Worm (Caenorhabditis elegans): ENCODE measurements around the gene hmg-12.

The hmg-12 gene

ce11 chrII:11887724-11888123 lies 28.6 kb upstream of the hmg-12 start:
- TF ChIP-seq Y53G8AR.9 (GFP tag; conservative IDR thresholded peaks at IDR 0.05) = no peak

ce11 chrII:11888150-11888549 lies 28.2 kb upstream of the hmg-12 start:
- no peak for TF ChIP-seq xnd-1 (tag; optimal IDR thresholded peaks at IDR 0.05)
- TF ChIP-seq Y53G8AR.9 (GFP tag; conservative IDR thresholded peaks at IDR 0.05) = no peak
- TF ChIP-seq madf-6 (GFP tag; IDR thresholded peaks at IDR 0.05) = no peak
- TF ChIP-seq ccch-3 (GFP tag; optimal IDR thresholded peaks at IDR 0.05) = no peak
- TF ChIP-seq D2030.7 (GFP tag; IDR thresholded peaks at IDR 0.05) = no peak
- no peak for TF ChIP-seq rcor-1 (GFP tag; IDR thresholded peaks at IDR 0.05)
- TF ChIP-seq chd-7 (tag; optimal IDR thresholded peaks at IDR 0.05) = no peak

ce11 chrII:11889420-11890075 lies 26.8 kb upstream of the hmg-12 start:
- no peak for TF ChIP-seq Y95B8A.8 (GFP tag; IDR thresholded peaks at IDR 0.05)
- TF ChIP-seq lir-1 (GFP tag; conservative IDR thresholded peaks at IDR 0.05) = no peak
- no peak for TF ChIP-seq F57C9.4 (tag; optimal IDR thresholded peaks at IDR 0.05)
- no peak for TF ChIP-seq lag-1 (GFP tag; IDR thresholded peaks at IDR 0.05)
- TF ChIP-seq ceh-40 (GFP tag; IDR thresholded peaks at IDR 0.05) = no peak
- no peak for TF ChIP-seq somi-1 (GFP tag; optimal IDR thresholded peaks at IDR 0.05)
- peak; percentile 65 for TF ChIP-seq lin-26 (GFP tag; IDR thresholded peaks at IDR 0.05)
- TF ChIP-seq snpc-3.4 (tag; optimal IDR thresholded peaks at IDR 0.05) = no peak
- no peak for TF ChIP-seq madf-6 (GFP tag; IDR thresholded peaks at IDR 0.05)
- no peak for TF ChIP-seq bed-1 (GFP tag; IDR thresholded peaks at IDR 0.05)
- TF ChIP-seq ztf-3 (GFP tag; optimal IDR thresholded peaks at IDR 0.05) = no peak
- no peak for TF ChIP-seq dpff-1 (tag; optimal IDR thresholded peaks at IDR 0.05)
- TF ChIP-seq zfh-2 (GFP tag; conservative IDR thresholded peaks at IDR 0.05) = peak; percentile 57
- TF ChIP-seq attf-3 (GFP tag; conservative IDR thresholded peaks at IDR 0.05) = no peak
- TF ChIP-seq F22D6.2 (tag; optimal IDR thresholded peaks at IDR 0.05) = no peak
- no peak for TF ChIP-seq cebp-2 (GFP tag; IDR thresholded peaks at IDR 0.05)
- TF ChIP-seq F33H1.4 (GFP tag; IDR thresholded peaks at IDR 0.05) = no peak
- no peak for TF ChIP-seq ceh-79 (tag; optimal IDR thresholded peaks at IDR 0.05)
- no peak for TF ChIP-seq mes-4 (tag; optimal IDR thresholded peaks at IDR 0.05)
- no peak for TF ChIP-seq ztf-28 (GFP tag; IDR thresholded peaks at IDR 0.05)
- no peak for TF ChIP-seq hlh-12 (tag; optimal IDR thresholded peaks at IDR 0.05)
- no peak for TF ChIP-seq snpc-1.3 (tag; optimal IDR thresholded peaks at IDR 0.05; ENCODE audit: insufficient read depth)
- no peak for TF ChIP-seq unc-130 (GFP tag; optimal IDR thresholded peaks at IDR 0.05)
- no peak for TF ChIP-seq F57A8.1 (GFP tag; optimal IDR thresholded peaks at IDR 0.05)
- no peak for TF ChIP-seq madf-8 (GFP tag; conservative IDR thresholded peaks at IDR 0.05)
- TF ChIP-seq hmg-1.2 (GFP tag; IDR thresholded peaks at IDR 0.05) = peak; percentile 51; the same call in 1 of the 2 replicates
- TF ChIP-seq die-1 (tag; optimal IDR thresholded peaks at IDR 0.05) = no peak
- TF ChIP-seq ztf-25 (GFP tag; IDR thresholded peaks at IDR 0.05) = 0 out of 2 replicates have a peak, but pooled peaks have one; percentile 37

- no peak for TF ChIP-seq T07F8.4 (tag; optimal IDR thresholded peaks at IDR 0.05)
- no peak for TF ChIP-seq ccch-3 (GFP tag; optimal IDR thresholded peaks at IDR 0.05)
- no peak for TF ChIP-seq ZK185.1 (tag; optimal IDR thresholded peaks at IDR 0.05; ENCODE audit: poor library complexity, severe bottlenecking)
- no peak for TF ChIP-seq dox-1 (GFP tag; IDR thresholded peaks at IDR 0.05)
- TF ChIP-seq F55B11.4 (tag; optimal IDR thresholded peaks at IDR 0.05; ENCODE audit: borderline replicate concordance, insufficient read depth) = no peak
- TF ChIP-seq B0261.1 (tag; optimal IDR thresholded peaks at IDR 0.05) = no peak
- TF ChIP-seq sptf-2 (GFP tag; optimal IDR thresholded peaks at IDR 0.05) = no peak
- no peak for TF ChIP-seq F22D6.2 (tag; optimal IDR thresholded peaks at IDR 0.05)
- no peak for TF ChIP-seq F37B4.10 (GFP tag; IDR thresholded peaks at IDR 0.05)
- TF ChIP-seq cebp-1 (GFP tag; IDR thresholded peaks at IDR 0.05) = no peak
- no peak for TF ChIP-seq cebp-1 (tag; optimal IDR thresholded peaks at IDR 0.05)
Observed at ce11 chrII:11890596-11890995, 25.7 kb upstream of the hmg-12 start.

All from whole organism, young adult.